Worm (Caenorhabditis elegans) whole organism, L3 larva: ENCODE data around the gene cyp-33C3.

Source experiments
- R02D3.7 ChIP-seq: fragments of 150-350 bp; optimal IDR thresholded peaks from 2 replicates; lab custom pipeline; 2014; ENCODE audit warnings: missing biosample characterization, missing genetic modification characterization
- ZK546.5 ChIP-seq: sonication (generic microtip); optimal IDR thresholded peaks from 2 replicates; lab custom pipeline; 2017; ENCODE audit warnings: missing biosample characterization, missing genetic modification characterization
- ama-1 ChIP-seq: fragments of 150-350 bp; optimal IDR thresholded peaks from 2 replicates; lab custom pipeline; 2018
- ceh-28 ChIP-seq: fragments of 150-350 bp; optimal IDR thresholded peaks from 2 replicates; lab custom pipeline; 2014; ENCODE audit warnings: missing biosample characterization, missing genetic modification reagents, missing genetic modification characterization
- ceh-82 ChIP-seq: fragments of 150-350 bp; optimal IDR thresholded peaks from 2 replicates; lab custom pipeline; 2014; ENCODE audit warnings: missing biosample characterization, missing genetic modification characterization
- daf-12 ChIP-seq: fragments of 150-350 bp; optimal IDR thresholded peaks from 2 replicates; lab custom pipeline; 2014; ENCODE audit warnings: missing biosample characterization, missing genetic modification reagents, missing genetic modification characterization
- egl-5 ChIP-seq: fragments of 150-350 bp; optimal IDR thresholded peaks from 2 replicates; lab custom pipeline; 2017; ENCODE audit warnings: missing biosample characterization, missing genetic modification reagents, missing genetic modification characterization, inconsistent platforms
- elt-1 ChIP-seq: fragments of 150-350 bp; optimal IDR thresholded peaks from 2 replicates; lab custom pipeline; 2014; ENCODE audit warnings: missing biosample characterization, missing genetic modification characterization
- elt-2 ChIP-seq: sonication (generic microtip); optimal IDR thresholded peaks from 2 replicates; lab custom pipeline; 2016; ENCODE audit warnings: missing genetic modification reagents, mild to moderate bottlenecking, missing genetic modification characterization, missing compliant biosample characterization
- elt-3 ChIP-seq, 3 experiments: fragments of 150-350 bp in 1 of 3; sonication (generic microtip) in 2 of 3; optimal IDR thresholded peaks; 2 replicates in 2 of 3; 4 replicates in 1 of 3; lab custom pipeline; 2014 to 2017; ENCODE audit warnings: missing biosample characterization in 3 of 3, missing genetic modification characterization in 3 of 3
- eor-1 ChIP-seq, 2 experiments: fragments of 150-350 bp; optimal IDR thresholded peaks; 2 replicates each; lab custom pipeline; 2014 to 2018; ENCODE audit warnings: missing biosample characterization in 2 of 2, missing genetic modification characterization in 2 of 2
- fkh-10 ChIP-seq: sonication (generic microtip); optimal IDR thresholded peaks from 2 replicates; lab custom pipeline; 2017; ENCODE audit warnings: missing biosample characterization, missing genetic modification reagents, missing genetic modification characterization
- fkh-2 ChIP-seq: fragments of 150-350 bp; optimal IDR thresholded peaks from 2 replicates; lab custom pipeline; 2014; ENCODE audit warnings: missing biosample characterization, missing genetic modification reagents, missing genetic modification characterization
- fos-1 ChIP-seq: fragments of 150-350 bp; optimal IDR thresholded peaks from 2 replicates; lab custom pipeline; 2014; ENCODE audit warnings: missing biosample characterization, missing genetic modification characterization
- jun-1 ChIP-seq: fragments of 150-350 bp; optimal IDR thresholded peaks from 2 replicates; lab custom pipeline; 2014; ENCODE audit warnings: missing biosample characterization, missing genetic modification reagents, missing genetic modification characterization
- lin-15B ChIP-seq: fragments of 150-350 bp; optimal IDR thresholded peaks from 2 replicates; lab custom pipeline; 2014; ENCODE audit warnings: missing biosample characterization, missing genetic modification characterization
- lin-39 ChIP-seq: fragments of 150-350 bp; optimal IDR thresholded peaks from 2 replicates; lab custom pipeline; 2018; ENCODE audit warnings: missing biosample characterization, missing genetic modification reagents, missing genetic modification characterization
- mdl-1 ChIP-seq: fragments of 150-350 bp; optimal IDR thresholded peaks from 2 replicates; lab custom pipeline; 2014; ENCODE audit warnings: missing biosample characterization, missing genetic modification characterization
- mml-1 ChIP-seq: fragments of 150-350 bp; sonication (generic microtip); optimal IDR thresholded peaks from 3 replicates; lab custom pipeline; 2014; ENCODE audit warnings: missing biosample characterization, missing genetic modification characterization
- nfya-1 ChIP-seq: sonication (generic microtip); optimal IDR thresholded peaks from 2 replicates; lab custom pipeline; 2017; ENCODE audit warnings: missing genetic modification characterization, mild to moderate bottlenecking, missing compliant biosample characterization, antibody characterized with exemption, moderate library complexity; ENCODE audit not compliant: insufficient read depth
- nhr-11 ChIP-seq: fragments of 150-350 bp; optimal IDR thresholded peaks from 2 replicates; lab custom pipeline; 2014; ENCODE audit warnings: missing biosample characterization, missing genetic modification characterization
- nhr-12 ChIP-seq: fragments of 150-350 bp; optimal IDR thresholded peaks from 2 replicates; lab custom pipeline; 2014; ENCODE audit warnings: missing biosample characterization, missing genetic modification characterization
- nhr-23 ChIP-seq: fragments of 150-350 bp; optimal IDR thresholded peaks from 2 replicates; lab custom pipeline; 2014; ENCODE audit warnings: missing biosample characterization, missing genetic modification reagents, missing genetic modification characterization
- nhr-28 ChIP-seq: fragments of 150-350 bp; optimal IDR thresholded peaks from 2 replicates; lab custom pipeline; 2014; ENCODE audit warnings: missing biosample characterization, missing genetic modification characterization
- nhr-43 ChIP-seq: sonication (generic microtip); optimal IDR thresholded peaks from 2 replicates; lab custom pipeline; 2016; ENCODE audit warnings: mild to moderate bottlenecking, missing genetic modification characterization, missing compliant biosample characterization; ENCODE audit not compliant: poor library complexity, severe bottlenecking
- nhr-67 ChIP-seq: fragments of 150-350 bp; optimal IDR thresholded peaks from 2 replicates; lab custom pipeline; 2014; ENCODE audit warnings: missing biosample characterization, missing genetic modification characterization
- nhr-76 ChIP-seq: fragments of 150-350 bp; sonication (generic microtip); optimal IDR thresholded peaks from 5 replicates; lab custom pipeline; 2014; ENCODE audit warnings: missing biosample characterization, missing genetic modification characterization
- nhr-77 ChIP-seq: fragments of 150-350 bp; optimal IDR thresholded peaks from 2 replicates; lab custom pipeline; 2014; ENCODE audit warnings: missing biosample characterization, missing genetic modification characterization
- pha-4 ChIP-seq: fragments of 150-350 bp; optimal IDR thresholded peaks from 2 replicates; lab custom pipeline; 2014; ENCODE audit warnings: missing biosample characterization, missing genetic modification reagents, missing genetic modification characterization
- pqm-1 ChIP-seq: fragments of 150-350 bp; optimal IDR thresholded peaks from 2 replicates; lab custom pipeline; 2017; ENCODE audit warnings: missing biosample characterization, missing genetic modification characterization, inconsistent platforms
- sea-2 ChIP-seq: fragments of 150-350 bp; sonication (generic microtip); optimal IDR thresholded peaks from 4 replicates; lab custom pipeline; 2014; ENCODE audit warnings: missing biosample characterization, missing genetic modification reagents, missing genetic modification characterization
- skn-1 ChIP-seq: fragments of 150-350 bp; optimal IDR thresholded peaks from 2 replicates; lab custom pipeline; 2014; ENCODE audit warnings: missing biosample characterization, missing genetic modification characterization
- snpc-4 ChIP-seq: fragments of 150-350 bp; optimal IDR thresholded peaks from 2 replicates; lab custom pipeline; 2014; ENCODE audit warnings: missing biosample characterization, missing genetic modification characterization
- tbx-2 ChIP-seq: sonication (generic microtip); optimal IDR thresholded peaks from 2 replicates; lab custom pipeline; 2016; ENCODE audit warnings: mild to moderate bottlenecking, missing genetic modification characterization, missing compliant biosample characterization
- unc-62 ChIP-seq: fragments of 150-350 bp; sonication (generic microtip); optimal IDR thresholded peaks from 4 replicates; lab custom pipeline; 2014; ENCODE audit warnings: missing biosample characterization, missing genetic modification reagents, missing genetic modification characterization
- ztf-4 ChIP-seq: fragments of 150-350 bp; optimal IDR thresholded peaks from 2 replicates; lab custom pipeline; 2014; ENCODE audit warnings: missing biosample characterization, missing genetic modification characterization

The cyp-33C3 gene

DNA sequence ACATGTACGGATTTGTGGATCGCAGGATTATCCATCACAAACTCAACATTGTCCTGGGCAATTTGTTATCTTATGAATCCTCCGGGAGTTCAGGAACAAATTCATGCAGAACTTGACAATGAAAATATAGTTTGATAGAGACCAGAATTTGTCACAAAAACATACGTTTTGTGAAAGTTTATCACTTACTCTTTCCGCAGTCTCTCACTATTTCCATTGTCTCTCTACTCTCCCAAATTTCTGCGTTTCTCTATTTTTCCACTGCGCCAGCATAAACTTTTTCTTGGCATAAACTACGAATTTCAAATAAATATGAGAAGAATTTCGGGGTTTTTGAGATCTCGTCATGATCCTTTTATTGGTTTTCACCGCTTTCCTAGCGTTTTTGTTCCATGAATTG is at the start of gene cyp-33C3:
TSS of gene cyp-33C3 (plus strand) at position 149 of the 400 bp plus-strand sequence.
- no peak for TF ChIP-seq lin-39 (tag; lab: Kevin White, UChicago)
- TF ChIP-seq ama-1 (lab: Kevin White, UChicago): no peak
- peak; percentile 18 for TF ChIP-seq elt-2
- TF ChIP-seq nhr-43 (tag; lab: Kevin White, UChicago): no peak
- TF ChIP-seq eor-1 (tag; optimal IDR thresholded peaks at IDR 0.05; lab: Kevin White, UChicago): no peak
- TF ChIP-seq nhr-76: no peak
- TF ChIP-seq, all 47 proteins: peak for 1

DNA sequence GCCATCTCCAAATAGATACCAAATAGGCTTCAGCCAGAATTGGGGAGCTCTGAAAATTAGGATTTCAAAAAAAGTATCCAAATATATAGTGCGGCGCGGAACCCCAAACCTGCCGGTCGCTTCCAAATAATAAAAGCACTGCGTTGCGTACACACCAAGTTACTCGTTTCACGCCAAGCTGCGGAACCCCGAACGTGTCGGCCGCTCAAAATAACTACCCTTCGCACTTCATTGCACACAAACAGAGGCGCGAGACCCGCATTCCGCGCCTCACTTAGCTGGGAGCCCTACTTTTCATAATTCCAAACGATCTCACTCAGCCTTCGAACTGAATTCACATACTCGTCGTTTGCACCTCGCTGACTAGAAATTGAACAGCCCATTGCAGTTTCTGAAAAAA is 43.0 kb upstream of the cyp-33C3 start:
- TF ChIP-seq nhr-67 (tag; lab: Kevin White, UChicago) (no peak), ceh-82 (no peak), unc-62 (GFP tag; lab: Kevin White, UChicago) (no peak), nhr-12 (tag; lab: Kevin White, UChicago) (no peak), mdl-1 (tag; lab: Kevin White, UChicago) (no peak), elt-1 (tag; lab: Kevin White, UChicago) (no peak), nhr-76 (no peak), nhr-11 (no peak), tbx-2 (tag; lab: Kevin White, UChicago) (no peak), fkh-10 (GFP tag; lab: Kevin White, UChicago) (no peak), daf-12 (no peak), ceh-28 (tag; lab: Kevin White, UChicago) (no peak), eor-1 (tag; optimal IDR thresholded peaks at IDR 0.05; lab: Kevin White, UChicago) (no peak), lin-15B (no peak), R02D3.7 (no peak), ama-1 (lab: Kevin White, UChicago) (no peak), snpc-4 (tag; lab: Kevin White, UChicago) (no peak), egl-5 (tag; lab: Kevin White, UChicago) (no peak), nhr-43 (tag; lab: Kevin White, UChicago) (no peak), jun-1 (no peak)

DNA sequence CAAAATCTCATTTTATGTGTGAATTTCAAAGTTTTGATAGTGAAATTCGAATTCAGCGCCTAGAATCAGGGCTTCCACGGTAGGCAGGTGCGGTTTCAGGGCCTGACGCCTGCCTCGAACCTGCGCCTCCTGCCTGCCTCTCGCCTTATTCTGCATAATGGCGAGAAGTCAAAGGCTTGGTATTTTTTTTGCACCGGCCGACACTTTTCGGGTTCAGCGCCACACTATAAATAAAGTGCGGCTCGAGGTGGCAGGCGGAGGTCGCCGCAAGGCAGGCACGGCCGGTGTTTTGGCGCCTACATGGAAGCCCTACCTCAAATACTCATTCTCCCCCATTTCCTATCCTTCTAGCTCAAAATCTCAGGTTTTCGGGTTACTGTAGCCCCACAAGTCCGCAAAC is 42.2 kb upstream of the cyp-33C3 start:
- TF ChIP-seq nhr-23: no peak
- no peak for TF ChIP-seq tbx-2 (tag; lab: Kevin White, UChicago)
- TF ChIP-seq lin-15B: no peak
- no peak for TF ChIP-seq mml-1 (tag; lab: Kevin White, UChicago)
- TF ChIP-seq nhr-28 (tag; lab: Kevin White, UChicago): no peak
- TF ChIP-seq ZK546.5 (tag; lab: Kevin White, UChicago): no peak
- TF ChIP-seq nhr-77 (tag; lab: Kevin White, UChicago): no peak
- TF ChIP-seq nhr-67 (tag; lab: Kevin White, UChicago): no peak
- no peak for TF ChIP-seq fos-1 (tag; lab: Kevin White, UChicago)
- no peak for TF ChIP-seq ceh-82
- no peak for TF ChIP-seq R02D3.7
- TF ChIP-seq eor-1 (tag; optimal IDR thresholded peaks at IDR 0.05; lab: Kevin White, UChicago): no peak
- no peak for TF ChIP-seq nfya-1
- no peak for TF ChIP-seq sea-2 (GFP tag; lab: Kevin White, UChicago)
- no peak for TF ChIP-seq ztf-4 (tag; lab: Kevin White, UChicago)
- no peak for TF ChIP-seq fkh-2 (tag; lab: Kevin White, UChicago)
- TF ChIP-seq skn-1 (tag; lab: Kevin White, UChicago): no peak
- no peak for TF ChIP-seq snpc-4 (tag; lab: Kevin White, UChicago)
- TF ChIP-seq lin-39 (tag; lab: Kevin White, UChicago): no peak
- TF ChIP-seq, all 47 proteins: peak for 0

DNA sequence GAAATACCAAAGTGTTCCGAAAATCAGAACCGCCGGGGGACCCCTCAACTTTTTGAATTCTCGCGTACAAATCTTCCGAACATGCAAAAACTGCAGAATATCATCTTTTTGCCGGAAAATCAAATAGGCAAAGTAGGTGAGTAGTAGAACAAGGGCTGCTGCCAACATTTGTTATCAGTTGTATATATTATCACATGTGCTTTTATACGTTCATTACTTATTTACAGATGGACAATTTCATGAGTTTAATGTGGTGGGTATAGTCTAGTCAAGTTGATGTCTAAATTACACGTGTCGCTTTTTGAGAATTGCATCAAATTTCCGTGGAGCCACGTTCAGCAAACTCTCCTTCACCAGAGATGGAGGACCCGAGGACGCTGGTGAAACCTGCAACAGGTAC is 41.3 kb upstream of the cyp-33C3 start, which contains the start of gene cyp-32B1:
TSS of gene cyp-32B1 (minus strand) at position 176 of the 400 bp plus-strand sequence.
- TF ChIP-seq jun-1 (no peak), pqm-1 (tag; lab: Kevin White, UChicago) (peak; percentile 70), elt-2 (peak; percentile 65), pha-4 (peak; percentile 61), elt-3 (tag; optimal IDR thresholded peaks at IDR 0.05; lab: Kevin White, UChicago) (no peak)

DNA sequence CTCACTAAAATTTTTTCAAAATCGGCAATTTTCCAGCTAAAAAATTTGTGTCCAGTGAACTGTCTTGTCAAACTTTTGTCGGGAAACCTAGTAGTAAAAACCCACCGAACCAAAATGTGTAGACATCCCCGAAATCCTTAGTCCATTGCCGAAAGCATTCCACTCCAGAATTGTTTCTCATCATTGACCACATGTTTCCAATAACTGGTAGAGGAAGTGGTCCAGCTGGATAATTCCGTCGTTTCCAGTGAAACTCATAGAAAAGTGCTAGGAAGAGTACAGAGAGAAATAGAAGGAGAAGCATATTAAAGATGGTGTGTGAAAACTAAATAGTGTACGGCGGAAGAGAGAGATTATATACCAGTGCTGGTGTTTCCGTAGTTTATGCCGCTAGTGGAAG is 38.5 kb upstream of the cyp-33C3 start, which contains the start of gene cyp-33C12:
TSS of gene cyp-33C12 (minus strand) at position 321 of the 400 bp plus-strand sequence.
- TF ChIP-seq lin-39 (tag; lab: Kevin White, UChicago): no peak
